Worm (Caenorhabditis elegans) whole organism, L4 larva: ENCODE results near the gene ZK757.1.

ENCODE experiments used
- F10B5.3 ChIP-seq: sonication (generic microtip); optimal IDR thresholded peaks from 2 replicates; lab custom pipeline; 2016; ENCODE audit warnings: mild to moderate bottlenecking, missing genetic modification characterization, missing compliant biosample characterization
- F26F4.8 ChIP-seq: fragments of 200-800 bp; sonication (Bioruptor generic); conservative IDR thresholded peaks from 2 replicates; pipeline ENCODE4 v1.3.6; 2022; ENCODE audit warnings: missing genetic modification characterization, missing compliant biosample characterization
- F49E8.2 ChIP-seq: sonication (generic microtip); optimal IDR thresholded peaks from 2 replicates; lab custom pipeline; 2016; ENCODE audit warnings: missing compliant biosample characterization, mild to moderate bottlenecking, missing genetic modification characterization, borderline replicate concordance
- T26A8.4 ChIP-seq: fragments of 200-800 bp; sonication (Bioruptor generic); IDR thresholded peaks from 2 replicates; pipeline ENCODE4 v1.3.6; 2022; ENCODE audit warnings: missing genetic modification characterization, missing compliant biosample characterization
- Y105C5A.15 ChIP-seq: fragments of 200-800 bp; sonication (Bioruptor generic); IDR thresholded peaks from 2 replicates; pipeline ENCODE4 v1.3.6; 2022; ENCODE audit warnings: missing genetic modification characterization, missing compliant biosample characterization
- Y48G9A.11 ChIP-seq: fragments of 200-800 bp; sonication (Bioruptor generic); IDR thresholded peaks from 2 replicates; pipeline ENCODE4 v1.3.6; 2022; ENCODE audit warnings: missing genetic modification reagents, missing genetic modification characterization, missing compliant biosample characterization
- Y5F2A.4 ChIP-seq: fragments of 200-800 bp; sonication (Bioruptor generic); optimal IDR thresholded peaks from 2 replicates; lab custom pipeline; 2018; ENCODE audit warnings: mild to moderate bottlenecking, missing genetic modification characterization, missing compliant biosample characterization
- Y75B8A.6 ChIP-seq: fragments of 200-800 bp; sonication (Bioruptor generic); IDR thresholded peaks from 2 replicates; pipeline ENCODE4 v1.3.6; 2022; ENCODE audit warnings: missing genetic modification reagents, missing genetic modification characterization, missing compliant biosample characterization
- aha-1 ChIP-seq: fragments of 150-350 bp; peaks from one replicate; lab custom pipeline; 2014; ENCODE audit warnings: missing biosample characterization, missing genetic modification characterization
- aly-2 ChIP-seq: sonication (generic microtip); optimal IDR thresholded peaks from 2 replicates; lab custom pipeline; 2018; ENCODE audit warnings: missing biosample characterization, missing genetic modification characterization
- ceh-20 ChIP-seq: fragments of 200-800 bp; sonication (Bioruptor generic); IDR thresholded peaks from 2 replicates; pipeline ENCODE4 v1.3.6; 2022; ENCODE audit warnings: missing genetic modification reagents, missing genetic modification characterization, missing compliant biosample characterization
- ceh-32 ChIP-seq: sonication (generic microtip); optimal IDR thresholded peaks from 2 replicates; lab custom pipeline; 2016; ENCODE audit warnings: mild to moderate bottlenecking, missing genetic modification characterization, missing compliant biosample characterization; ENCODE audit not compliant: poor library complexity
- ceh-82 ChIP-seq: sonication (generic microtip); optimal IDR thresholded peaks from 2 replicates; lab custom pipeline; 2017; ENCODE audit warnings: missing biosample characterization, missing genetic modification characterization
- ctbp-1 ChIP-seq: fragments of 200-800 bp; sonication (Bioruptor generic); IDR thresholded peaks from 2 replicates; pipeline ENCODE4 v1.3.6; 2022; ENCODE audit warnings: missing genetic modification reagents, missing genetic modification characterization, missing compliant biosample characterization
- daf-12 ChIP-seq: fragments of 150-350 bp; optimal IDR thresholded peaks from 2 replicates; lab custom pipeline; 2014; ENCODE audit warnings: missing biosample characterization, missing genetic modification reagents, missing genetic modification characterization
- daf-19 ChIP-seq: fragments of 200-800 bp; sonication (Bioruptor generic); conservative IDR thresholded peaks from 2 replicates; pipeline ENCODE4 v1.3.6; 2022; ENCODE audit warnings: missing genetic modification characterization, missing compliant biosample characterization
- dmd-9 ChIP-seq: fragments of 200-800 bp; sonication (Bioruptor generic); IDR thresholded peaks from 2 replicates; pipeline ENCODE4 v1.3.6; 2022; ENCODE audit warnings: missing genetic modification reagents, missing genetic modification characterization, missing compliant biosample characterization
- duxl-1 ChIP-seq: sonication (generic microtip); optimal IDR thresholded peaks from 2 replicates; lab custom pipeline; 2016; ENCODE audit warnings: mild to moderate bottlenecking, missing genetic modification characterization, moderate library complexity, missing compliant biosample characterization; ENCODE audit not compliant: poor library complexity
- gei-8 ChIP-seq: fragments of 200-800 bp; sonication (Bioruptor generic); optimal IDR thresholded peaks from 2 replicates; lab custom pipeline; 2018; ENCODE audit warnings: mild to moderate bottlenecking, missing genetic modification characterization, missing compliant biosample characterization
- hif-1 ChIP-seq, 2 experiments: sonication (generic microtip); optimal IDR thresholded peaks; 2 replicates each; lab custom pipeline; 2016 to 2017; ENCODE audit warnings: missing compliant biosample characterization in 2 of 2, missing genetic modification characterization in 2 of 2, missing genetic modification reagents in 2 of 2, missing genotype in 2 of 2, mild to moderate bottlenecking in 1 of 2
- hmg-1.1 ChIP-seq: fragments of 200-800 bp; sonication (Bioruptor generic); IDR thresholded peaks from 2 replicates; pipeline ENCODE4 v1.3.6; 2022; ENCODE audit warnings: missing genetic modification reagents, missing genetic modification characterization, missing compliant biosample characterization
- jun-1 ChIP-seq: fragments of 150-350 bp; optimal IDR thresholded peaks from 2 replicates; lab custom pipeline; 2014; ENCODE audit warnings: missing biosample characterization, missing genetic modification reagents, missing genetic modification characterization
- lim-7 ChIP-seq: fragments of 200-800 bp; sonication (Bioruptor generic); IDR thresholded peaks from 2 replicates; pipeline ENCODE4 v1.3.6; 2022; ENCODE audit warnings: missing genetic modification characterization, missing compliant biosample characterization
- lin-13 ChIP-seq: fragments of 150-350 bp; optimal IDR thresholded peaks from 2 replicates; lab custom pipeline; 2014; ENCODE audit warnings: missing biosample characterization, missing genetic modification reagents, missing genetic modification characterization
- lin-29 ChIP-seq: fragments of 200-800 bp; sonication (Bioruptor generic); IDR thresholded peaks from 2 replicates; pipeline ENCODE4 v1.3.6; 2022; ENCODE audit warnings: missing genetic modification reagents, missing genetic modification characterization, missing compliant biosample characterization
- lin-39 ChIP-seq: fragments of 150-350 bp; optimal IDR thresholded peaks from 2 replicates; lab custom pipeline; 2014; ENCODE audit warnings: missing biosample characterization, missing genetic modification reagents, missing genetic modification characterization
- lir-3 ChIP-seq: sonication (generic microtip); optimal IDR thresholded peaks from 2 replicates; lab custom pipeline; 2016; ENCODE audit warnings: mild to moderate bottlenecking, missing genetic modification characterization, missing compliant biosample characterization
- lsy-2 ChIP-seq, 2 experiments: fragments of 150-350 bp in 1 of 2; sonication (generic microtip) in 1 of 2; optimal IDR thresholded peaks; 2 replicates each; lab custom pipeline; 2014 to 2017; ENCODE audit warnings: missing biosample characterization in 2 of 2, missing genetic modification characterization in 2 of 2
- madf-5 ChIP-seq, 2 experiments: fragments of 200-800 bp; sonication (Bioruptor generic); IDR thresholded peaks; 2 replicates each; pipeline ENCODE4 v1.3.6; 2022; ENCODE audit warnings: missing compliant biosample characterization in 2 of 2, missing genetic modification characterization in 2 of 2
- mdt-29 ChIP-seq: fragments of 200-800 bp; sonication (Bioruptor generic); IDR thresholded peaks from 2 replicates; pipeline ENCODE4 v1.3.6; 2022; ENCODE audit warnings: missing genetic modification reagents, missing genetic modification characterization, missing compliant biosample characterization
- mes-2 ChIP-seq: sonication (generic microtip); optimal IDR thresholded peaks from 2 replicates; lab custom pipeline; 2016; ENCODE audit warnings: missing genotype, mild to moderate bottlenecking, missing genetic modification characterization, missing compliant biosample characterization; ENCODE audit not compliant: poor library complexity, severe bottlenecking
- mxl-3 ChIP-seq: fragments of 200-800 bp; sonication (Bioruptor generic); optimal IDR thresholded peaks from 2 replicates; lab custom pipeline; 2018; ENCODE audit warnings: mild to moderate bottlenecking, missing genetic modification characterization, missing compliant biosample characterization
- nhr-10 ChIP-seq: fragments of 150-350 bp; optimal IDR thresholded peaks from 2 replicates; lab custom pipeline; 2014; ENCODE audit warnings: missing biosample characterization, missing genetic modification characterization
- nhr-102 ChIP-seq: sonication (generic microtip); optimal IDR thresholded peaks from 2 replicates; lab custom pipeline; 2016; ENCODE audit warnings: mild to moderate bottlenecking, missing genetic modification characterization, moderate library complexity, missing compliant biosample characterization
- nhr-25 ChIP-seq: sonication (generic microtip); optimal IDR thresholded peaks from 2 replicates; lab custom pipeline; 2017; ENCODE audit warnings: missing genetic modification characterization, mild to moderate bottlenecking, missing compliant biosample characterization, antibody characterized with exemption, moderate library complexity, borderline replicate concordance; ENCODE audit not compliant: insufficient read depth
- nhr-28 ChIP-seq: fragments of 150-350 bp; optimal IDR thresholded peaks from 2 replicates; lab custom pipeline; 2014; ENCODE audit warnings: missing biosample characterization, missing genetic modification characterization
- nhr-41 ChIP-seq: fragments of 200-800 bp; sonication (Bioruptor generic); IDR thresholded peaks from 2 replicates; pipeline ENCODE4 v1.3.6; 2022; ENCODE audit warnings: missing genetic modification reagents, missing genetic modification characterization, missing compliant biosample characterization
- saeg-2 ChIP-seq: fragments of 200-800 bp; sonication (Bioruptor generic); IDR thresholded peaks from 2 replicates; pipeline ENCODE4 v1.3.6; 2022; ENCODE audit warnings: missing genetic modification reagents, missing genetic modification characterization, missing compliant biosample characterization
- sdz-12 ChIP-seq: fragments of 200-800 bp; sonication (Bioruptor generic); optimal IDR thresholded peaks from 2 replicates; lab custom pipeline; 2018; ENCODE audit warnings: mild to moderate bottlenecking, missing genetic modification characterization, missing compliant biosample characterization
- set-16 ChIP-seq: fragments of 200-800 bp; sonication (Bioruptor generic); IDR thresholded peaks from 2 replicates; pipeline ENCODE4 v1.3.6; 2022; ENCODE audit warnings: missing genetic modification reagents, missing genetic modification characterization, missing compliant biosample characterization
- snpc-1.2 ChIP-seq: fragments of 200-800 bp; sonication (Bioruptor generic); IDR thresholded peaks from 2 replicates; pipeline ENCODE4 v1.3.6; 2022; ENCODE audit warnings: missing genetic modification reagents, missing genetic modification characterization, missing compliant biosample characterization
- tag-97 ChIP-seq: fragments of 200-800 bp; sonication (Bioruptor generic); IDR thresholded peaks from 2 replicates; pipeline ENCODE4 v1.3.6; 2022; ENCODE audit warnings: missing genetic modification characterization, missing compliant biosample characterization
- zag-1 ChIP-seq: fragments of 150-350 bp; optimal IDR thresholded peaks from 2 replicates; lab custom pipeline; 2014; ENCODE audit warnings: missing biosample characterization, missing genetic modification characterization
- zfp-2 ChIP-seq: sonication (generic microtip); optimal IDR thresholded peaks from 2 replicates; lab custom pipeline; 2016; ENCODE audit warnings: mild to moderate bottlenecking, missing genetic modification characterization, missing compliant biosample characterization
- zfp-3 ChIP-seq: fragments of 200-800 bp; sonication (Bioruptor generic); conservative IDR thresholded peaks from 2 replicates; pipeline ENCODE4 v1.3.6; 2022; ENCODE audit warnings: missing genetic modification reagents, missing genetic modification characterization, missing compliant biosample characterization
- zip-11 ChIP-seq: fragments of 200-800 bp; sonication (Bioruptor generic); IDR thresholded peaks from 2 replicates; pipeline ENCODE4 v1.3.6; 2022; ENCODE audit warnings: missing genetic modification characterization, missing compliant biosample characterization
- zip-2 ChIP-seq: fragments of 150-350 bp; optimal IDR thresholded peaks from 2 replicates; lab custom pipeline; 2014; ENCODE audit warnings: missing biosample characterization, missing genetic modification characterization
- ztf-7 ChIP-seq: fragments of 150-350 bp; optimal IDR thresholded peaks from 2 replicates; lab custom pipeline; 2014; ENCODE audit warnings: missing biosample characterization, missing genetic modification characterization

Gene ZK757.1

ce11 chrIII:9861470-9862342 lies 9.2 kb downstream of the ZK757.1 start (continued):
- TF ChIP-seq daf-19 (GFP tag; lab: Robert Waterston, UW) (0 out of 2 replicates have a peak, but pooled peaks have one; percentile 35), zip-11 (0 out of 2 replicates have a peak, but pooled peaks have one; percentile 5), mxl-3 (GFP tag; lab: Kevin White, UChicago) (peak; percentile 52), duxl-1 (tag; lab: Kevin White, UChicago) (peak; percentile 45), mes-2 (peak; percentile 87), gei-8 (peak; percentile 78), hif-1 (tag; optimal IDR thresholded peaks at IDR 0.05; lab: Kevin White, UChicago) (peak in 1 of 2 experiments; percentile 57), F49E8.2 (tag; lab: Kevin White, UChicago) (peak; percentile 46), ctbp-1 (GFP tag; lab: Robert Waterston, UW) (peak; percentile 76), lin-13 (GFP tag; lab: Kevin White, UChicago) (peak; percentile 60), lsy-2 (tag; optimal IDR thresholded peaks at IDR 0.05; lab: Kevin White, UChicago) (peak in 1 of 2 experiments; percentile 49), nhr-102 (tag; lab: Kevin White, UChicago) (peak; percentile 17), nhr-25 (tag; lab: Kevin White, UChicago) (no peak), ceh-20 (GFP tag; lab: Robert Waterston, UW) (peak; percentile 81), lin-29 (no peak), F10B5.3 (no peak), nhr-28 (tag; lab: Kevin White, UChicago) (no peak), lim-7 (GFP tag; lab: Robert Waterston, UW) (peak; percentile 96), Y75B8A.6 (no peak), saeg-2 (GFP tag; lab: Robert Waterston, UW) (peak; percentile 60; the same call in 1 of the 2 replicates), F26F4.8 (GFP tag; lab: Robert Waterston, UW) (peak; percentile 64; the same call in 1 of the 2 replicates), Y5F2A.4 (GFP tag; lab: Kevin White, UChicago) (peak; percentile 32), lin-39 (no peak), nhr-10 (tag; lab: Kevin White, UChicago) (no peak), set-16 (GFP tag; lab: Robert Waterston, UW) (no peak), zip-2 (tag; lab: Kevin White, UChicago) (peak; percentile 5), mdt-29 (peak; percentile 76), daf-12 (tag; lab: Kevin White, UChicago) (no peak), aly-2 (no peak), aha-1 (tag; lab: Kevin White, UChicago) (peak; percentile 75), sdz-12 (peak; percentile 39), Y105C5A.15 (GFP tag; lab: Robert Waterston, UW) (peak; percentile 92), jun-1 (tag; lab: Kevin White, UChicago) (no peak), zag-1 (tag; lab: Kevin White, UChicago) (no peak), ceh-32 (tag; lab: Kevin White, UChicago) (no peak), ztf-7 (tag; lab: Kevin White, UChicago) (no peak), ceh-82 (tag; lab: Kevin White, UChicago) (no peak), Y48G9A.11 (GFP tag; lab: Robert Waterston, UW) (peak; percentile 65; the same call in 1 of the 2 replicates), dmd-9 (GFP tag; lab: Robert Waterston, UW) (peak; percentile 86), nhr-41 (GFP tag; lab: Robert Waterston, UW) (peak; percentile 84), hmg-1.1 (GFP tag; lab: Robert Waterston, UW) (peak; percentile 85), madf-5 (GFP tag; IDR thresholded peaks at IDR 0.05; lab: Robert Waterston, UW) (peak; percentile 55 to 71; a peak in 1 of 4 replicates), T26A8.4 (GFP tag; lab: Robert Waterston, UW) (peak; percentile 83), snpc-1.2 (GFP tag; lab: Robert Waterston, UW) (peak; percentile 60; the same call in 1 of the 2 replicates), zfp-3 (GFP tag; lab: Robert Waterston, UW) (peak; percentile 71), tag-97 (GFP tag; lab: Robert Waterston, UW) (no peak), zfp-2 (no peak), lir-3 (tag; lab: Kevin White, UChicago) (no peak)
